Fruit fly (Drosophila melanogaster): ENCODE data around the gene Fpgs1.

DNA sequence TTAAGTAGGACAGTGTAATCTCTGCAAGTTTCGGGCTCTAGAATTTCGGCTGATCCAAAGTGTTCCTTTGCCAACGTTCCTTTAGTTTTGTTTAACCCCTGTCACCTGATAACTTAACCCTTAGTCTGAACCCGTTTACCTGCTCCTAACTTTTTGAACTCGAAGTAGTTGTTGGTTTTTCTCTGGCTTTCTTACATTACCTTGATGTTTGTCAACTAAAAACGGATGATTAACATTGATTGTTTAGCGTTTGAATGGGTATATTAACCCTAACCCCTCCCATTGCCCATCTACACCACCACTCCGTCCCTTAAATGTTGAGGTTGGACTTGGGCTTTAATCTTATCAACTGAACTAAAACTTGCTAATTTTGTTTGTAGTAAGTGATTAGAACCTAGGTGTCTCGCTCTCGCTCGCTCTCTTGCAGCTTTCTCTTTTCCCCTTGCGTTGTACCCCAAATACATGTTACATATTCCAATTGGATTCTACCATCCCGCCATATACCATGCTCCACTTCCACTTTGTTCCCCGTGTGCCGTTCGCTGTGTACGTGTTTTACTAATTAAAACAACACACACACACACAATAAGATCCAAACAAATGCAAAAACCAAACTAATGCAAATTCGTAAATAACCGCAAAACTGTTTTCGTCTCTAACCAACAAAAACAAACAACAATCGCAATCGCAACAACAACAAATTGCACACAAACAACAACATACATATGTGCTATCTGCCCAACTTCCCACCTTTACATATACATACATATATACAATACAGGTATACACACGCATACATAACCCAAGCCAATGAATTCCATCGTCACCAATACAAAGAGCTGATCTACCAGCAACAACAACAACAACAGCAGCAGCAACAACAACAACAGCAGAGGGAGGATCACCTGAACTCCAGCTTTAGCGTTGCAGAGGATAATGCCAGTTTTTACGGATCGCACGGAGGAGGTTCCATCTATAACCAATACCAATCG lies 10.6 kb upstream of the Fpgs1 start:
- TF ChIP-seq CrebA (GFP tag; optimal IDR thresholded peaks at IDR 0.05; ENCODE audit: borderline replicate concordance) (no peak), Hr78 (GFP tag; optimal IDR thresholded peaks at IDR 0.05) (no peak), Hr83 (GFP tag; optimal IDR thresholded peaks at IDR 0.05; ENCODE audit: poor library complexity, severe bottlenecking) (no peak), Dfd (GFP tag; optimal IDR thresholded peaks at IDR 0.05) (no peak), br (GFP tag; optimal IDR thresholded peaks at IDR 0.05) (no peak), dl (GFP tag; optimal IDR thresholded peaks at IDR 0.05; ENCODE audit: insufficient read depth in 1 of 2, partially characterized antibody in 2 of 2) (no peak), psq (GFP tag; optimal IDR thresholded peaks at IDR 0.05) (no peak), dmrt93B (GFP tag; optimal IDR thresholded peaks at IDR 0.05) (no peak), brk (GFP tag; optimal IDR thresholded peaks at IDR 0.05) (no peak)

Measured in whole organism, wandering third instar larva.